Worm (Caenorhabditis elegans): ENCODE measurements around the gene F53A2.11.

F53A2.11 gene

ce11 chrIII:13296289-13296874 lies 26.1 kb downstream of the F53A2.11 start, which contains the start of gene npp-18 (continued):
- TF ChIP-seq unc-130 (tag; optimal IDR thresholded peaks at IDR 0.05), result peak; percentile 70
- peak; percentile 32 for TF ChIP-seq zip-4 (GFP tag; optimal IDR thresholded peaks at IDR 0.05)
- TF ChIP-seq swsn-7 (tag; optimal IDR thresholded peaks at IDR 0.05), result peak; percentile 72
- peak; percentile 26 for TF ChIP-seq ztf-4 (tag; optimal IDR thresholded peaks at IDR 0.05)
- peak; percentile 84 for TF ChIP-seq nhr-47 (tag; optimal IDR thresholded peaks at IDR 0.05)
- TF ChIP-seq F16B12.6 (tag; optimal IDR thresholded peaks at IDR 0.05), result peak; percentile 22
- peak; percentile 52 to 78 (median 67) for TF ChIP-seq ceh-82 (tag; optimal IDR thresholded peaks at IDR 0.05)
- peak; percentile 84 for TF ChIP-seq nhr-19 (GFP tag; conservative IDR thresholded peaks at IDR 0.05)
- peak; percentile 91 for TF ChIP-seq nhr-85 (tag)
- TF ChIP-seq fkh-8 (tag; optimal IDR thresholded peaks at IDR 0.05), result peak; percentile 53
- peak in 1 of 6 experiments; percentile 29 for TF ChIP-seq elt-3 (tag; optimal IDR thresholded peaks at IDR 0.05)
- TF ChIP-seq ceh-88 (GFP tag; IDR thresholded peaks at IDR 0.05), result peak; percentile 81
- peak; percentile 63 for TF ChIP-seq unc-86 (tag; optimal IDR thresholded peaks at IDR 0.05)
- peak; percentile 33 for TF ChIP-seq blmp-1 (tag; optimal IDR thresholded peaks at IDR 0.05)
- peak; percentile 73 for TF ChIP-seq xbp-1 (tag; optimal IDR thresholded peaks at IDR 0.05)
- peak; percentile 76 for TF ChIP-seq isw-1 (GFP tag; IDR thresholded peaks at IDR 0.05)
- peak; percentile 28 for TF ChIP-seq nhr-237 (tag; optimal IDR thresholded peaks at IDR 0.05)
- peak; percentile 74 to 87 for TF ChIP-seq efl-1 (optimal IDR thresholded peaks at IDR 0.05)
- peak; percentile 87 to 98 for TF ChIP-seq efl-1 (GFP tag; optimal IDR thresholded peaks at IDR 0.05 in 1 of 2)
- TF ChIP-seq ztf-11 (tag; optimal IDR thresholded peaks at IDR 0.05), result peak in 1 of 2 experiments; percentile 34
- TF ChIP-seq nhr-20 (tag; optimal IDR thresholded peaks at IDR 0.05), result peak; percentile 68
- peak; percentile 81 for TF ChIP-seq nhr-71 (tag; optimal IDR thresholded peaks at IDR 0.05)
- TF ChIP-seq skn-1 (tag; optimal IDR thresholded peaks at IDR 0.05), result peak; percentile 52
- peak; percentile 65 for TF ChIP-seq nhr-90 (tag; optimal IDR thresholded peaks at IDR 0.05; ENCODE audit: poor library complexity)

ce11 chrIII:13292971-13293514 lies 29.4 kb downstream of the F53A2.11 start, which contains the start of gene set-25:
Gene set-25, minus strand, starts transcription at chrIII:13293090.
- TF ChIP-seq lin-14 (GFP tag; optimal IDR thresholded peaks at IDR 0.05) (peak; percentile 26), nhr-85 (tag) (peak; percentile 38), snu-23 (GFP tag; optimal IDR thresholded peaks at IDR 0.05) (peak; percentile 9), nhr-19 (GFP tag; conservative IDR thresholded peaks at IDR 0.05) (peak; percentile 36), lsy-2 (tag; optimal IDR thresholded peaks at IDR 0.05) (peak in 1 of 2 experiments; percentile 23), ceh-88 (GFP tag; IDR thresholded peaks at IDR 0.05) (0 out of 2 replicates have a peak, but pooled peaks have one; percentile 34), efl-1 (optimal IDR thresholded peaks at IDR 0.05) (peak in 1 of 2 experiments; percentile 23), efl-1 (GFP tag; optimal IDR thresholded peaks at IDR 0.05 in 1 of 2) (peak in 1 of 2 experiments; percentile 63), dsc-1 (tag; optimal IDR thresholded peaks at IDR 0.05) (peak; percentile 4), nhr-47 (tag; optimal IDR thresholded peaks at IDR 0.05) (peak; percentile 14), nhr-71 (tag; optimal IDR thresholded peaks at IDR 0.05) (peak; percentile 44), dpl-1 (GFP tag; optimal IDR thresholded peaks at IDR 0.05) (peak in 1 of 3 experiments; percentile 31)

- TF ChIP-seq mab-9 (GFP tag; IDR thresholded peaks at IDR 0.05), result no peak
- no peak for TF ChIP-seq lin-13 (GFP tag; optimal IDR thresholded peaks at IDR 0.05)
- TF ChIP-seq fos-1 (tag; optimal IDR thresholded peaks at IDR 0.05), result no peak
- TF ChIP-seq ets-5 (GFP tag; IDR thresholded peaks at IDR 0.05), result no peak
- TF ChIP-seq sptf-1 (tag; optimal IDR thresholded peaks at IDR 0.05), result no peak
- no peak for TF ChIP-seq nhr-12 (tag; optimal IDR thresholded peaks at IDR 0.05)
- no peak for TF ChIP-seq Y116A8C.19 (tag; optimal IDR thresholded peaks at IDR 0.05; ENCODE audit: borderline replicate concordance)
- no peak for TF ChIP-seq alr-1 (tag; optimal IDR thresholded peaks at IDR 0.05; ENCODE audit: borderline replicate concordance)
- TF ChIP-seq efl-1 (optimal IDR thresholded peaks at IDR 0.05), result no peak
- TF ChIP-seq efl-1 (GFP tag; optimal IDR thresholded peaks at IDR 0.05 in 1 of 2), result peak in 1 of 2 experiments; percentile 16
- TF ChIP-seq ceh-82 (tag; optimal IDR thresholded peaks at IDR 0.05), result no peak
- no peak for TF ChIP-seq zag-1 (tag; optimal IDR thresholded peaks at IDR 0.05)
- TF ChIP-seq grh-1 (GFP tag; IDR thresholded peaks at IDR 0.05), result 0 out of 2 replicates have a peak, but pooled peaks have one; percentile 17
- no peak for TF ChIP-seq lin-14 (GFP tag; optimal IDR thresholded peaks at IDR 0.05)
- TF ChIP-seq skn-1 (tag; optimal IDR thresholded peaks at IDR 0.05), result no peak
- no peak for TF ChIP-seq ces-1 (GFP tag; optimal IDR thresholded peaks at IDR 0.05)
- TF ChIP-seq elt-2 (tag; optimal IDR thresholded peaks at IDR 0.05), result no peak
Measured at ce11 chrIII:13285421-13285820, 37.1 kb downstream of the F53A2.11 start, which contains the start of gene F56A8.8. Gene F56A8.8, plus strand, starts transcription at chrIII:13285721.

All from whole organism, L1 larva.